Worm (Caenorhabditis elegans) whole organism, L4/young adult: ENCODE results near the gene txdc-9.

Experiments
- W03F9.2 ChIP-seq: fragments of 150-350 bp; optimal IDR thresholded peaks from 2 replicates; lab custom pipeline; 2014; ENCODE audit warnings: missing biosample characterization, missing genetic modification characterization
- dao-5 ChIP-seq: sonication (generic microtip); optimal IDR thresholded peaks from 2 replicates; lab custom pipeline; 2016; ENCODE audit warnings: missing genotype, missing genetic modification characterization, moderate library complexity, missing compliant biosample characterization
- him-1 ChIP-seq: sonication (generic microtip); optimal IDR thresholded peaks from 2 replicates; lab custom pipeline; 2016; ENCODE audit warnings: missing genotype, missing genetic modification reagents, missing genetic modification characterization, missing compliant biosample characterization

ce11 chrIII:6444335-6444734, 12.4 kb downstream of the txdc-9 start, which contains the start of gene C05D11.13:
- TF ChIP-seq W03F9.2 (tag; lab: Kevin White, UChicago), result peak; percentile 65
- TF ChIP-seq dao-5, result no peak
- no peak for TF ChIP-seq him-1 (tag; lab: Kevin White, UChicago)
